Worm (Caenorhabditis elegans): ENCODE measurements around the gene Y42A5A.3.

DNA sequence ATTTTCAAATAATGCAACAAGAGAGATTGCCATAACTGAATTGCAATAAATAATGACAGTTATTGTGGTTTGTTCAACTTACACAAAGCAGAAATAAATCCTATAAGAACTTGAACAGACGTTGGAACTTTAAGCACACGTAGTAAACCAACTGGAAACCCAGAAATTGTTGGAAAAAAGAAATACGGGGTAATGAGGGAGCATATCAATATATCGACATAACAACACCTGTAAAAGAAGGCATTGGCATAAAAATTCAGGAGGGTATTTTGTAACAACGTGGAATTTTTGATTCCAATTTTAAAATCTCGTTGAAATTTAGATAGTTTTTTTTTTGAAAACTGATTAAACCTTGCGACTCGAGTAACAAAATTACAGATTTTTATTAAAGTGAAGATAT, 39.3 kb downstream of the Y42A5A.3 start:
- TF ChIP-seq ztf-23 (GFP tag; IDR thresholded peaks at IDR 0.05), result no peak
- no peak for TF ChIP-seq ref-1 (GFP tag; conservative IDR thresholded peaks at IDR 0.05)

Data from whole organism, midembryonic.